Worm (Caenorhabditis elegans) whole organism, mixed stage, embryonic: ENCODE measurements around the gene C52E4.7.

Source experiments
- ceh-43 ChIP-seq: fragments of 200-800 bp; sonication (Bioruptor generic); optimal IDR thresholded peaks from 2 replicates; lab custom pipeline; 2018; ENCODE audit warnings: mild to moderate bottlenecking, missing genetic modification characterization, moderate library complexity, missing compliant biosample characterization
- elt-3 ChIP-seq: fragments of 150-350 bp; optimal IDR thresholded peaks from 2 replicates; lab custom pipeline; 2014; ENCODE audit warnings: missing biosample characterization, missing genetic modification characterization
- nhr-2 ChIP-seq: fragments of 150-350 bp; optimal IDR thresholded peaks from 2 replicates; lab custom pipeline; 2014; ENCODE audit warnings: missing biosample characterization, missing genetic modification characterization
- nhr-237 ChIP-seq: fragments of 150-350 bp; optimal IDR thresholded peaks from 2 replicates; lab custom pipeline; 2014; ENCODE audit warnings: missing biosample characterization, missing genetic modification characterization
- snpc-4 ChIP-seq: fragments of 150-350 bp; optimal IDR thresholded peaks from 2 replicates; lab custom pipeline; 2014; ENCODE audit warnings: missing biosample characterization, missing genetic modification characterization
- sptf-1 ChIP-seq: sonication (generic microtip); optimal IDR thresholded peaks from 2 replicates; lab custom pipeline; 2017; ENCODE audit warnings: mild to moderate bottlenecking, missing genetic modification characterization, moderate library complexity, missing compliant biosample characterization
- unc-39 ChIP-seq: fragments of 150-350 bp; optimal IDR thresholded peaks from 2 replicates; lab custom pipeline; 2014; ENCODE audit warnings: missing biosample characterization, missing genetic modification characterization

- TF ChIP-seq nhr-237 (tag; lab: Kevin White, UChicago) (peak; percentile 5), nhr-2 (tag; lab: Kevin White, UChicago) (peak; percentile 13), elt-3 (no peak), snpc-4 (tag; lab: Kevin White, UChicago) (no peak), sptf-1 (tag; lab: Kevin White, UChicago) (no peak), unc-39 (no peak), ceh-43 (no peak)
Observed at ce11 chrV:12040823-12041606, 46.9 kb downstream of the C52E4.7 start, which contains the start of the genes kup-1 and F10C2.4.
